Worm (Caenorhabditis elegans): ENCODE measurements around the gene npr-32.

DNA sequence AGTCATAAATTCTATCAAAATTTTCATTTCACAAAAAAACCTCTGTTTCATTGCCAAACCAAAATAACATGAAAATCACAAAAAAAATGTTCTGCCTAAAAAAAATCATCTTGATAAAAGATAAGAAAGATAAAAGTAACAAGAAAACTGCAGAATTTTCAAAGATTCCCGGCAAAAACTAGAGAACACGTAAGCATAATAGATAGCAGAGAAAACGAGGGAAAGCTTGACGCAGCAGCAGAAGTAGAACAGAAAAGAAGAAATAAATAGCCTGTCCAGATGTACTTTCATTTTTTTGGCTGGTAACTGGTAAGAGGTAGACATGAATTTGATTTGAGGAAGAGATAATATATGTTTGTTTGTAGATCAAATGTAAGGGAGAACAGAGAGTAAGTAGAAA lies 20.1 kb downstream of the npr-32 start:
- TF ChIP-seq lin-39 (tag; optimal IDR thresholded peaks at IDR 0.05) = no peak
- TF ChIP-seq cey-2 (tag; optimal IDR thresholded peaks at IDR 0.05; ENCODE audit: borderline replicate concordance, insufficient read depth) = no peak
- TF ChIP-seq lsy-2 (tag; optimal IDR thresholded peaks at IDR 0.05) = no peak
- TF ChIP-seq jun-1 (tag; optimal IDR thresholded peaks at IDR 0.05) = no peak
- no peak for TF ChIP-seq fos-1 (tag; optimal IDR thresholded peaks at IDR 0.05)
- no peak for TF ChIP-seq lir-3 (tag; optimal IDR thresholded peaks at IDR 0.05)
- TF ChIP-seq nhr-10 (tag; optimal IDR thresholded peaks at IDR 0.05) = no peak

Data from whole organism, L4 larva.